Fruit fly (Drosophila melanogaster): ENCODE results near the gene Ndf.

The Ndf gene

dm6 chr2L:10004574-10004973, 942 bp downstream of the Ndf start (continued):
- TF ChIP-seq en (GFP tag; optimal IDR thresholded peaks at IDR 0.05): no peak
- TF ChIP-seq CG7928 (GFP tag; optimal IDR thresholded peaks at IDR 0.05): no peak
- no peak for TF ChIP-seq CG10209 (GFP tag; optimal IDR thresholded peaks at IDR 0.05)
- TF ChIP-seq ci (GFP tag; IDR thresholded peaks at IDR 0.05): peak; percentile 73
- TF ChIP-seq CG31441 (GFP tag; IDR thresholded peaks at IDR 0.05): no peak
- TF ChIP-seq slp2 (GFP tag; optimal IDR thresholded peaks at IDR 0.05): no peak
- no peak for TF ChIP-seq cwo (GFP tag; optimal IDR thresholded peaks at IDR 0.05)
- no peak for TF ChIP-seq ash1 (GFP tag; optimal IDR thresholded peaks at IDR 0.05)
- TF ChIP-seq vfl (GFP tag; optimal IDR thresholded peaks at IDR 0.05): no peak
- TF ChIP-seq CHES-1-like (GFP tag; optimal IDR thresholded peaks at IDR 0.05): no peak
- TF ChIP-seq CG14710 (tag; optimal IDR thresholded peaks at IDR 0.05): no peak
- TF ChIP-seq mld (GFP tag; IDR thresholded peaks at IDR 0.05; ENCODE audit: partially characterized antibody): peak; percentile 38; the same call in 1 of the 3 replicates
- TF ChIP-seq trem (tag; optimal IDR thresholded peaks at IDR 0.05): no peak
- TF ChIP-seq CG2712 (tag; optimal IDR thresholded peaks at IDR 0.05): no peak
- TF ChIP-seq tin (GFP tag; optimal IDR thresholded peaks at IDR 0.05): no peak
- no peak for TF ChIP-seq CG7357 (GFP tag; IDR thresholded peaks at IDR 0.05)
- no peak for TF ChIP-seq CG8944 (GFP tag; optimal IDR thresholded peaks at IDR 0.05)
- peak; percentile 17; the same call in 1 of the 2 replicates for TF ChIP-seq Scr (GFP tag; IDR thresholded peaks at IDR 0.05; ENCODE audit: partially characterized antibody)
- TF ChIP-seq CG13424 (tag; optimal IDR thresholded peaks at IDR 0.05): no peak
- TF ChIP-seq CG12744 (GFP tag; optimal IDR thresholded peaks at IDR 0.05): no peak
- TF ChIP-seq dan (GFP tag; IDR thresholded peaks at IDR 0.05): no peak
- no peak for TF ChIP-seq HHEX (GFP tag; optimal IDR thresholded peaks at IDR 0.05)
- TF ChIP-seq tna (GFP tag; IDR thresholded peaks at IDR 0.05; ENCODE audit: partially characterized antibody): no peak
- TF ChIP-seq stc (GFP tag; IDR thresholded peaks at IDR 0.05): no peak; the same call in 1 of the 2 replicates
- TF ChIP-seq dysf (GFP tag; IDR thresholded peaks at IDR 0.05): no peak
- TF ChIP-seq CG7987 (GFP tag; optimal IDR thresholded peaks at IDR 0.05): peak; percentile 37
- TF ChIP-seq CG6683 (GFP tag; optimal IDR thresholded peaks at IDR 0.05): no peak
- TF ChIP-seq CG1602 (GFP tag; optimal IDR thresholded peaks at IDR 0.05): no peak
- TF ChIP-seq jumu (GFP tag; optimal IDR thresholded peaks at IDR 0.05): peak; percentile 24
- no peak for TF ChIP-seq bab2 (GFP tag; optimal IDR thresholded peaks at IDR 0.05)
- TF ChIP-seq Oli (tag; optimal IDR thresholded peaks at IDR 0.05): no peak
- no peak for TF ChIP-seq hkb (optimal IDR thresholded peaks at IDR 0.05)
- no peak for TF ChIP-seq hkb (GFP tag; IDR thresholded peaks at IDR 0.05)
- no peak for TF ChIP-seq CG1024 (GFP tag; IDR thresholded peaks at IDR 0.05)
- TF ChIP-seq tio (GFP tag; optimal IDR thresholded peaks at IDR 0.05): no peak
- TF ChIP-seq ro (GFP tag; IDR thresholded peaks at IDR 0.05): no peak
- no peak for TF ChIP-seq CG8478 (optimal IDR thresholded peaks at IDR 0.05)
- TF ChIP-seq CG6765 (GFP tag; optimal IDR thresholded peaks at IDR 0.05): no peak
- no peak for TF ChIP-seq tap (tag; optimal IDR thresholded peaks at IDR 0.05)
- TF ChIP-seq CG17361 (GFP tag; IDR thresholded peaks at IDR 0.05): no peak
- TF ChIP-seq tgo (GFP tag; IDR thresholded peaks at IDR 0.05): no peak
- no peak for TF ChIP-seq CG18764 (GFP tag; optimal IDR thresholded peaks at IDR 0.05)
- no peak for TF ChIP-seq gt (GFP tag; IDR thresholded peaks at IDR 0.05)
- TF ChIP-seq CG17385 (GFP tag; optimal IDR thresholded peaks at IDR 0.05): no peak
- TF ChIP-seq CG12769 (tag; optimal IDR thresholded peaks at IDR 0.05): no peak
- no peak for TF ChIP-seq CG10274 (GFP tag; optimal IDR thresholded peaks at IDR 0.05)
- TF ChIP-seq tx (GFP tag; optimal IDR thresholded peaks at IDR 0.05): no peak
- no peak for TF ChIP-seq CG5245 (GFP tag; optimal IDR thresholded peaks at IDR 0.05)
- TF ChIP-seq B-H2 (GFP tag; optimal IDR thresholded peaks at IDR 0.05): no peak
- no peak for TF ChIP-seq ssp (GFP tag; IDR thresholded peaks at IDR 0.05)
- TF ChIP-seq lilli (GFP tag; optimal IDR thresholded peaks at IDR 0.05): no peak
- TF ChIP-seq D19A (tag; optimal IDR thresholded peaks at IDR 0.05): no peak
- TF ChIP-seq zfh1 (GFP tag; IDR thresholded peaks at IDR 0.05): 0 out of 3 replicates have a peak, but pooled peaks have one; percentile 4
